Fruit fly (Drosophila melanogaster) whole organism, adult: ENCODE data around the gene mEFTs.
A peak's percentile ranks its signal among the peaks of the same experiment; 100 is the strongest.

ENCODE experiments used
- CG11617 ChIP-seq: fragments of 200-800 bp; sonication (Bioruptor generic); optimal IDR thresholded peaks from 2 replicates; lab custom pipeline; 2017; ENCODE audit warnings: mild to moderate bottlenecking, missing biosample characterization, missing genetic modification reagents, missing genetic modification characterization
- CG12768 ChIP-seq: fragments of 200-800 bp; sonication (Bioruptor generic); optimal IDR thresholded peaks from 2 replicates; lab custom pipeline; 2017; ENCODE audit warnings: missing biosample characterization, missing genetic modification characterization, mild to moderate bottlenecking, moderate library complexity, missing genetic modification reagents
- CG14711 ChIP-seq: fragments of 200-800 bp; sonication (Bioruptor generic); optimal IDR thresholded peaks from 2 replicates; lab custom pipeline; 2018; ENCODE audit warnings: missing biosample characterization, mild to moderate bottlenecking, missing genetic modification characterization, moderate library complexity
- CG1620 ChIP-seq: fragments of 200-800 bp; sonication (Bioruptor generic); optimal IDR thresholded peaks from 2 replicates; lab custom pipeline; 2016; ENCODE audit warnings: missing biosample characterization, missing genetic modification characterization
- CG33017 ChIP-seq: fragments of 200-800 bp; sonication (Bioruptor generic); optimal IDR thresholded peaks from 2 replicates; lab custom pipeline; 2018; ENCODE audit warnings: missing biosample characterization, mild to moderate bottlenecking, missing genetic modification characterization, moderate library complexity
- CG5204 ChIP-seq: fragments of 200-800 bp; sonication (Bioruptor generic); optimal IDR thresholded peaks from 2 replicates; lab custom pipeline; 2016; ENCODE audit warnings: missing biosample characterization, missing genetic modification characterization
- CG7045 ChIP-seq: fragments of 200-800 bp; sonication (Bioruptor generic); optimal IDR thresholded peaks from 2 replicates; lab custom pipeline; 2017; ENCODE audit warnings: missing biosample characterization, mild to moderate bottlenecking, missing genetic modification characterization
- CG7101 ChIP-seq: fragments of 200-800 bp; sonication (Bioruptor generic); optimal IDR thresholded peaks from 2 replicates; lab custom pipeline; 2018; ENCODE audit warnings: missing biosample characterization, mild to moderate bottlenecking, missing genetic modification characterization, moderate library complexity
- Clk ChIP-seq: fragments of 200-800 bp; sonication (Bioruptor generic); optimal IDR thresholded peaks from 2 replicates; lab custom pipeline; 2017; ENCODE audit warnings: missing biosample characterization, missing genetic modification characterization
- Crg-1 ChIP-seq: fragments of 200-800 bp; sonication (Bioruptor generic); optimal IDR thresholded peaks from 2 replicates; lab custom pipeline; 2016; ENCODE audit warnings: missing biosample characterization, missing genetic modification characterization
- Hr96 ChIP-seq: fragments of 200-800 bp; sonication (Bioruptor generic); optimal IDR thresholded peaks from 2 replicates; lab custom pipeline; 2016; ENCODE audit warnings: missing biosample characterization, missing genetic modification characterization
- Mnt ChIP-seq: fragments of 200-800 bp; sonication (Bioruptor generic); optimal IDR thresholded peaks from 2 replicates; lab custom pipeline; 2016; ENCODE audit warnings: missing biosample characterization, mild to moderate bottlenecking, missing genetic modification characterization
- bab1 ChIP-seq: fragments of 200-800 bp; sonication (Bioruptor generic); optimal IDR thresholded peaks from 3 replicates; lab custom pipeline; 2019; ENCODE audit warnings: missing biosample characterization, mild to moderate bottlenecking, missing genetic modification characterization, moderate library complexity
- cic ChIP-seq: fragments of 200-800 bp; sonication (Bioruptor generic); optimal IDR thresholded peaks from 2 replicates; lab custom pipeline; 2017; ENCODE audit warnings: missing biosample characterization, mild to moderate bottlenecking, missing genetic modification characterization, moderate library complexity
- cnc ChIP-seq, 2 experiments: fragments of >200 bp; optimal IDR thresholded peaks; 2 replicates each; lab custom pipeline; 2017
- kay ChIP-seq: fragments of 200-800 bp; sonication (Bioruptor generic); peaks from one replicate; lab custom pipeline; 2016; ENCODE audit warnings: missing biosample characterization, missing genetic modification characterization, borderline replicate concordance
- ovo ChIP-seq: fragments of 200-800 bp; sonication (Bioruptor generic); optimal IDR thresholded peaks from 2 replicates; lab custom pipeline; 2016; ENCODE audit warnings: missing biosample characterization, missing genetic modification characterization
- pad ChIP-seq: fragments of 200-800 bp; sonication (Bioruptor generic); optimal IDR thresholded peaks from 3 replicates; lab custom pipeline; 2017; ENCODE audit warnings: missing biosample characterization, missing genetic modification characterization, mild to moderate bottlenecking, moderate library complexity, missing genetic modification reagents
- tj ChIP-seq: fragments of 200-800 bp; sonication (Bioruptor generic); optimal IDR thresholded peaks from 3 replicates; lab custom pipeline; 2017; ENCODE audit warnings: missing biosample characterization, mild to moderate bottlenecking, missing genetic modification characterization, moderate library complexity
- toe ChIP-seq: fragments of 200-800 bp; sonication (Bioruptor generic); optimal IDR thresholded peaks from 2 replicates; lab custom pipeline; 2016; ENCODE audit warnings: missing biosample characterization, missing genetic modification characterization

Gene mEFTs

DNA sequence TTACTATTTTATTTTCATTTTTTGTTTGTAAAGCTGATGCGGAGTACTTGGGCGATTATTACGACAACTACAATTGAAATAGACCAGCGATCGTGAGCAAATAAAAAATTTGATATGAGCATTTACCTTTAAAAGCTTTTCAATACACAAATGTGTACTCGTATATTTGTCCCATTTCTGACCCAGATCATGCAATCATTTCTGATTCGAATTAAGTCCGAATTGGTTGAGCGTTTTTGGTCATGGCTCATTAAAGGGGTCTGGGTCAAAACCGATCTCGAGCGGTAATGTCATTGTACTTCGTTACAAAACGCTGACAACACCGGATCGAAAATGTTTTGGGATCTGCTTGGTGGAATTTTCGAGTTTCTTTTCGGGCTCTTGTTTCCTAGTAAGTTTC lies 14.6 kb downstream of the mEFTs start, which contains the start of gene CG43220:
Gene CG43220, plus strand, starts transcription at position 301 of the 400 bp plus-strand sequence.
- no peak for TF ChIP-seq CG7045 (GFP tag; lab: Kevin White, UChicago)
- TF ChIP-seq cic (GFP tag; lab: Kevin White, UChicago), result no peak
- TF ChIP-seq cnc (optimal IDR thresholded peaks at IDR 0.05; lab: Kevin White, UChicago), result no peak

- TF ChIP-seq CG1620 (GFP tag; lab: Kevin White, UChicago) (no peak), CG33017 (no peak), CG12768 (GFP tag; lab: Kevin White, UChicago) (no peak), Clk (GFP tag; lab: Kevin White, UChicago) (no peak), kay (GFP tag; lab: Kevin White, UChicago) (no peak), pad (GFP tag; lab: Kevin White, UChicago) (no peak), ovo (GFP tag; lab: Kevin White, UChicago) (no peak), tj (GFP tag; lab: Kevin White, UChicago) (no peak), CG5204 (GFP tag; lab: Kevin White, UChicago) (no peak)
Measured at dm6 chr2L:17485457-17485856, 15.4 kb downstream of the mEFTs start, which contains the start of the genes CG43221 and CG43645. Gene CG43221 (plus strand): TSS chr2L:17485757. Gene CG43645 (plus strand): TSS chr2L:17485757.

- TF ChIP-seq Mnt (GFP tag; lab: Kevin White, UChicago) (peak; percentile 80), toe (GFP tag; lab: Kevin White, UChicago) (peak; percentile 95), cnc (optimal IDR thresholded peaks at IDR 0.05; lab: Kevin White, UChicago) (no peak), Hr96 (GFP tag; lab: Kevin White, UChicago) (peak; percentile 92), cic (GFP tag; lab: Kevin White, UChicago) (peak; percentile 15), CG1620 (GFP tag; lab: Kevin White, UChicago) (peak; percentile 92), CG7045 (GFP tag; lab: Kevin White, UChicago) (peak; percentile 89), CG14711 (peak; percentile 83), Clk (GFP tag; lab: Kevin White, UChicago) (peak; percentile 79), CG5204 (GFP tag; lab: Kevin White, UChicago) (peak; percentile 85), bab1 (GFP tag; lab: Kevin White, UChicago) (peak; percentile 90), CG12768 (GFP tag; lab: Kevin White, UChicago) (peak; percentile 89), tj (GFP tag; lab: Kevin White, UChicago) (peak; percentile 94), ovo (GFP tag; lab: Kevin White, UChicago) (peak; percentile 65), Crg-1 (GFP tag; lab: Kevin White, UChicago) (peak; percentile 94), CG7101 (peak; percentile 85), CG11617 (GFP tag; lab: Kevin White, UChicago) (peak; percentile 87), pad (GFP tag; lab: Kevin White, UChicago) (peak; percentile 71), CG33017 (peak; percentile 84), kay (GFP tag; lab: Kevin White, UChicago) (peak; percentile 58)
Measured at dm6 chr2L:17484174-17484573, 16.7 kb downstream of the mEFTs start, which contains the start of the genes GCS2beta and CG5131. Gene GCS2beta (minus strand): TSS chr2L:17484307. Gene CG5131 (plus strand): TSS chr2L:17484501.

DNA sequence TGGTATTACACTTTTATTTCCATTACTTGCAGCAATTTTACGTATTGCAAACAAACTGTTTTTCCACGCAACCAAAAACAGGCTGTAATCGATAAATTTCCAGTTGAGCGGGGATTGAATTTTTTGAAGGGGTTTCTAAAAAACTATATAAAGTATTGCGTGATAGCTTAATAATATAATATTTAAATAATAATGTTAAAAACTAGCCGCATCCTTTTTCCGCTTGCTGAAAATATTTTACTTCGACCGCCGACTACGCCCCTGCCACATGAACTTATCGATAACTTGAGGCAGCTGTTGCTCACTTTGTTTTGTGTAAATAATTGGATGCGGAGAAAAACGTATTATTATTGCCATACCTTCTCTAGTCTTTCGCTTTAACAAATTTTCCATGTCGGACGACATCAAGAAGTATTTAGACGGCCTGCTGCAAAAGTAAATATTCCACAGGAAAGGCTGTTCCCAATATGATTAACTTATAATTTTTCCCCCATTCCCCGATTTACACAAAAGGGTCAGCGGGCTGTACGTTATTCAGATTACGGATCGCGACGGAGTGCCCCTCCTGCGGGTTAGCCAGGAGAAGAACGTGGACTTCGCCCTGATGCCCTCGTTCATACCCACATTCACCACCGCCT lies 19.8 kb downstream of the mEFTs start, which contains the start of the genes fws and Lamtor3:
Gene fws, minus strand, starts transcription at position 87 of the 638 bp plus-strand sequence.
Gene Lamtor3, plus strand, starts transcription at position 289 of the 638 bp plus-strand sequence.
- peak; percentile 94 for TF ChIP-seq Crg-1 (GFP tag; lab: Kevin White, UChicago)
- no peak for TF ChIP-seq cnc (optimal IDR thresholded peaks at IDR 0.05; lab: Kevin White, UChicago)
- peak; percentile 98 for TF ChIP-seq CG33017
- TF ChIP-seq CG11617 (GFP tag; lab: Kevin White, UChicago), result peak; percentile 96
- peak; percentile 84 for TF ChIP-seq kay (GFP tag; lab: Kevin White, UChicago)
- peak; percentile 99 for TF ChIP-seq CG7101
- peak; percentile 97 for TF ChIP-seq bab1 (GFP tag; lab: Kevin White, UChicago)
- peak; percentile 90 for TF ChIP-seq pad (GFP tag; lab: Kevin White, UChicago)
- TF ChIP-seq CG5204 (GFP tag; lab: Kevin White, UChicago), result no peak
- no peak for TF ChIP-seq Hr96 (GFP tag; lab: Kevin White, UChicago)
- peak; percentile 98 for TF ChIP-seq CG14711
- TF ChIP-seq Mnt (GFP tag; lab: Kevin White, UChicago), result peak; percentile 86
- peak; percentile 75 for TF ChIP-seq toe (GFP tag; lab: Kevin White, UChicago)
- TF ChIP-seq Clk (GFP tag; lab: Kevin White, UChicago), result peak; percentile 94
- peak; percentile 97 for TF ChIP-seq CG7045 (GFP tag; lab: Kevin White, UChicago)
- peak; percentile 84 for TF ChIP-seq tj (GFP tag; lab: Kevin White, UChicago)
- peak; percentile 64 for TF ChIP-seq ovo (GFP tag; lab: Kevin White, UChicago)
- TF ChIP-seq cic (GFP tag; lab: Kevin White, UChicago), result peak; percentile 42
- TF ChIP-seq CG12768 (GFP tag; lab: Kevin White, UChicago), result peak; percentile 97
- TF ChIP-seq CG1620 (GFP tag; lab: Kevin White, UChicago), result peak; percentile 81

dm6 chr2L:17477710-17478109 lies 23.2 kb downstream of the mEFTs start, which contains the start of gene cass:
Gene cass (minus strand): TSS chr2L:17477888.
- TF ChIP-seq Mnt (GFP tag; lab: Kevin White, UChicago) (peak; percentile 33), CG7045 (GFP tag; lab: Kevin White, UChicago) (no peak), toe (GFP tag; lab: Kevin White, UChicago) (no peak), tj (GFP tag; lab: Kevin White, UChicago) (no peak), CG11617 (GFP tag; lab: Kevin White, UChicago) (peak; percentile 8), CG14711 (no peak), Clk (GFP tag; lab: Kevin White, UChicago) (no peak), CG12768 (GFP tag; lab: Kevin White, UChicago) (no peak), Hr96 (GFP tag; lab: Kevin White, UChicago) (no peak), cic (GFP tag; lab: Kevin White, UChicago) (peak; percentile 18), pad (GFP tag; lab: Kevin White, UChicago) (peak; percentile 19), bab1 (GFP tag; lab: Kevin White, UChicago) (peak; percentile 73), ovo (GFP tag; lab: Kevin White, UChicago) (peak; percentile 98), cnc (optimal IDR thresholded peaks at IDR 0.05; lab: Kevin White, UChicago) (no peak)
